Fruit fly (Drosophila melanogaster) whole organism, embryonic: ENCODE measurements around the gene CG14647.
A peak's percentile ranks its signal among the peaks of the same experiment; 100 is the strongest.

Source experiments
- Antp ChIP-seq: fragments of 200-800 bp; sonication (Bioruptor generic); optimal IDR thresholded peaks from 3 replicates; lab custom pipeline; 2016; ENCODE audit warnings: missing biosample characterization, missing genetic modification characterization
- Bdp1 ChIP-seq: fragments of 200-800 bp; sonication (Bioruptor generic); optimal IDR thresholded peaks from 3 replicates; lab custom pipeline; 2016; ENCODE audit warnings: missing biosample characterization, missing genetic modification characterization
- CG11093 ChIP-seq: fragments of 200-800 bp; sonication (Bioruptor generic); IDR thresholded peaks from 3 replicates; pipeline ENCODE4 v1.3.6; 2022; ENCODE audit warnings: missing biosample characterization, missing genetic modification characterization
- CG11504 ChIP-seq: fragments of 200-800 bp; sonication (Bioruptor generic); optimal IDR thresholded peaks from 3 replicates; lab custom pipeline; 2019; ENCODE audit warnings: missing biosample characterization, mild to moderate bottlenecking, missing genetic modification characterization, moderate library complexity
- CG11695 ChIP-seq: fragments of 200-800 bp; sonication (Bioruptor generic); IDR thresholded peaks from 3 replicates; pipeline ENCODE4 v1.3.6; 2022; ENCODE audit warnings: missing biosample characterization, missing genetic modification characterization
- CG13123 ChIP-seq: fragments of 200-800 bp; sonication (Bioruptor generic); optimal IDR thresholded peaks from 2 replicates; lab custom pipeline; 2016; ENCODE audit warnings: missing biosample characterization, missing genetic modification characterization
- CG14860 ChIP-seq: fragments of 200-800 bp; sonication (Bioruptor generic); IDR thresholded peaks from 3 replicates; pipeline ENCODE4 v1.3.6; 2022; ENCODE audit warnings: missing biosample characterization, missing genetic modification characterization; ENCODE audit not compliant: partially characterized antibody
- CG15514 ChIP-seq: fragments of 200-800 bp; sonication (Bioruptor generic); optimal IDR thresholded peaks from 3 replicates; lab custom pipeline; 2017; ENCODE audit warnings: missing biosample characterization, missing genetic modification characterization, mild to moderate bottlenecking, moderate library complexity, missing genetic modification reagents
- CG2120 ChIP-seq: fragments of 200-800 bp; sonication (Bioruptor generic); optimal IDR thresholded peaks from 3 replicates; lab custom pipeline; 2016; ENCODE audit warnings: missing biosample characterization, missing genetic modification characterization
- CG2129 ChIP-seq: fragments of 200-800 bp; sonication (Bioruptor generic); IDR thresholded peaks from 2 replicates; pipeline ENCODE4 v1.3.6; 2022; ENCODE audit warnings: missing biosample characterization, missing genetic modification characterization; ENCODE audit not compliant: partially characterized antibody
- CG30431 ChIP-seq: fragments of 200-800 bp; sonication (Bioruptor generic); optimal IDR thresholded peaks from 2 replicates; lab custom pipeline; 2017; ENCODE audit warnings: missing biosample characterization, missing genetic modification characterization
- CG32772 ChIP-seq: fragments of 200-800 bp; sonication (Bioruptor generic); IDR thresholded peaks from 2 replicates; pipeline ENCODE4 v1.3.6; 2022; ENCODE audit warnings: missing biosample characterization, missing genetic modification characterization
- CG3407 ChIP-seq: fragments of 200-800 bp; sonication (Bioruptor generic); optimal IDR thresholded peaks from 2 replicates; lab custom pipeline; 2018; ENCODE audit warnings: missing biosample characterization, mild to moderate bottlenecking, missing genetic modification characterization
- CG4328 ChIP-seq: fragments of 200-800 bp; sonication (Bioruptor generic); optimal IDR thresholded peaks from 3 replicates; lab custom pipeline; 2017; ENCODE audit warnings: missing biosample characterization, missing genetic modification reagents, missing genetic modification characterization
- CG4360 ChIP-seq: fragments of 200-800 bp; sonication (Bioruptor generic); IDR thresholded peaks from 2 replicates; pipeline ENCODE4 v1.3.6; 2022; ENCODE audit warnings: missing biosample characterization, missing genetic modification characterization
- CG4404 ChIP-seq: fragments of 200-800 bp; sonication (Bioruptor generic); IDR thresholded peaks from 2 replicates; pipeline ENCODE4 v1.3.6; 2022; ENCODE audit warnings: missing biosample characterization, missing genetic modification characterization
- CG5180 ChIP-seq: fragments of 200-800 bp; sonication (Bioruptor generic); optimal IDR thresholded peaks from 3 replicates; lab custom pipeline; 2017; ENCODE audit warnings: missing biosample characterization, missing genetic modification characterization, mild to moderate bottlenecking, moderate library complexity, missing genetic modification reagents
- CG5953 ChIP-seq: fragments of 200-800 bp; sonication (Bioruptor generic); IDR thresholded peaks from 2 replicates; pipeline ENCODE4 v1.3.6; 2022; ENCODE audit warnings: missing biosample characterization, missing genetic modification characterization
- CG7372 ChIP-seq: fragments of 200-800 bp; sonication (Bioruptor generic); IDR thresholded peaks from 2 replicates; pipeline ENCODE4 v1.3.6; 2022; ENCODE audit warnings: missing biosample characterization, missing genetic modification characterization
- CG8089 ChIP-seq: fragments of 200-800 bp; sonication (Bioruptor generic); optimal IDR thresholded peaks from 3 replicates; lab custom pipeline; 2016; ENCODE audit warnings: missing biosample characterization, missing genetic modification characterization
- CG8924 ChIP-seq: fragments of 200-800 bp; optimal IDR thresholded peaks from 3 replicates; lab custom pipeline; 2019; ENCODE audit warnings: missing biosample characterization, mild to moderate bottlenecking, missing genetic modification characterization, moderate library complexity
- CG9817 ChIP-seq: fragments of 200-800 bp; sonication (Bioruptor generic); optimal IDR thresholded peaks from 2 replicates; lab custom pipeline; 2018; ENCODE audit warnings: missing biosample characterization, mild to moderate bottlenecking, missing genetic modification characterization, moderate library complexity
- Dll ChIP-seq: fragments of 200-800 bp; sonication (Bioruptor generic); IDR thresholded peaks from 4 replicates; pipeline ENCODE4 v1.3.6; 2022; ENCODE audit warnings: missing biosample characterization, missing genetic modification characterization; ENCODE audit not compliant: partially characterized antibody
- E2f2 ChIP-seq: fragments of 200-800 bp; sonication (Bioruptor generic); IDR thresholded peaks from 2 replicates; pipeline ENCODE4 v1.3.6; 2022; ENCODE audit warnings: missing biosample characterization, missing genetic modification characterization
- Fer3 ChIP-seq: fragments of 200-800 bp; sonication (Bioruptor generic); optimal IDR thresholded peaks from 2 replicates; lab custom pipeline; 2018; ENCODE audit warnings: missing biosample characterization, mild to moderate bottlenecking, missing genetic modification characterization, moderate library complexity
- HLH54F ChIP-seq: fragments of 200-800 bp; sonication (Bioruptor generic); optimal IDR thresholded peaks from 3 replicates; lab custom pipeline; 2016; ENCODE audit warnings: missing biosample characterization, missing genetic modification characterization
- MBD-R2 ChIP-seq: fragments of 200-800 bp; sonication (Bioruptor generic); IDR thresholded peaks from 2 replicates; pipeline ENCODE4 v1.3.6; 2022; ENCODE audit warnings: missing biosample characterization, missing genetic modification characterization
- Mes4 ChIP-seq: fragments of 200-800 bp; sonication (Bioruptor generic); optimal IDR thresholded peaks from 2 replicates; lab custom pipeline; 2016; ENCODE audit warnings: missing biosample characterization, missing genetic modification characterization
- Poxn ChIP-seq: fragments of 200-800 bp; sonication (Bioruptor generic); IDR thresholded peaks from 2 replicates; pipeline ENCODE4 v1.3.6; 2022; ENCODE audit warnings: missing biosample characterization, missing genetic modification characterization
- Six4 ChIP-seq: fragments of 200-800 bp; sonication (Bioruptor generic); optimal IDR thresholded peaks from 2 replicates; lab custom pipeline; 2016; ENCODE audit warnings: missing biosample characterization, missing genetic modification characterization
- Usf ChIP-seq: fragments of 200-800 bp; sonication (Bioruptor generic); optimal IDR thresholded peaks from 2 replicates; lab custom pipeline; 2017; ENCODE audit warnings: missing genotype, missing biosample characterization, missing genetic modification characterization
- ato ChIP-seq: fragments of 200-800 bp; sonication (Bioruptor generic); IDR thresholded peaks from 2 replicates; pipeline ENCODE4 v1.3.6; 2022; ENCODE audit warnings: missing biosample characterization, missing genetic modification characterization; ENCODE audit not compliant: partially characterized antibody
- btn ChIP-seq: fragments of 200-800 bp; sonication (Bioruptor generic); optimal IDR thresholded peaks from 2 replicates; lab custom pipeline; 2016; ENCODE audit warnings: missing biosample characterization, missing genetic modification characterization
- cg ChIP-seq: fragments of 200-800 bp; sonication (Bioruptor generic); optimal IDR thresholded peaks from 3 replicates; lab custom pipeline; 2019; ENCODE audit warnings: missing biosample characterization, mild to moderate bottlenecking, missing genetic modification characterization, moderate library complexity
- dimm ChIP-seq: fragments of 200-800 bp; sonication (Bioruptor generic); IDR thresholded peaks from 2 replicates; pipeline ENCODE4 v1.3.6; 2022; ENCODE audit warnings: missing biosample characterization, missing genetic modification characterization
- dm ChIP-seq: fragments of 200-800 bp; sonication (Bioruptor generic); optimal IDR thresholded peaks from 3 replicates; lab custom pipeline; 2016; ENCODE audit warnings: missing biosample characterization, missing genetic modification characterization
- exex ChIP-seq: fragments of 200-800 bp; sonication (Bioruptor generic); optimal IDR thresholded peaks from 4 replicates; lab custom pipeline; 2018; ENCODE audit warnings: missing biosample characterization, mild to moderate bottlenecking, missing genetic modification characterization, moderate library complexity
- grau ChIP-seq: fragments of 200-800 bp; optimal IDR thresholded peaks from 3 replicates; lab custom pipeline; 2019; ENCODE audit warnings: missing biosample characterization, mild to moderate bottlenecking, missing genetic modification characterization, moderate library complexity
- lilli ChIP-seq: fragments of 200-800 bp; sonication (Bioruptor generic); optimal IDR thresholded peaks from 3 replicates; lab custom pipeline; 2016; ENCODE audit warnings: missing biosample characterization, missing genetic modification characterization
- pnt ChIP-seq: fragments of 200-800 bp; sonication (Bioruptor generic); optimal IDR thresholded peaks from 3 replicates; lab custom pipeline; 2016; ENCODE audit warnings: missing biosample characterization, missing genetic modification characterization
- psq ChIP-seq: fragments of 200-800 bp; sonication (Bioruptor generic); optimal IDR thresholded peaks from 2 replicates; lab custom pipeline; 2017; ENCODE audit warnings: missing biosample characterization, missing genetic modification characterization
- pum ChIP-seq: fragments of 200-800 bp; sonication (Bioruptor generic); optimal IDR thresholded peaks from 2 replicates; lab custom pipeline; 2016; ENCODE audit warnings: missing biosample characterization, missing genetic modification characterization
- repo ChIP-seq: fragments of 200-800 bp; sonication (Bioruptor generic); optimal IDR thresholded peaks from 2 replicates; lab custom pipeline; 2016; ENCODE audit warnings: missing biosample characterization, missing genetic modification characterization
- slbo ChIP-seq: fragments of 200-800 bp; sonication (Bioruptor generic); IDR thresholded peaks from 2 replicates; pipeline ENCODE4 v1.3.6; 2022; ENCODE audit warnings: missing biosample characterization, missing genetic modification characterization
- sr ChIP-seq: fragments of 200-800 bp; sonication (Bioruptor generic); IDR thresholded peaks from 3 replicates; pipeline ENCODE4 v1.3.6; 2022; ENCODE audit warnings: missing biosample characterization, missing genetic modification characterization
- stc ChIP-seq: fragments of 200-800 bp; sonication (Bioruptor generic); IDR thresholded peaks from 2 replicates; pipeline ENCODE4 v1.3.6; 2022; ENCODE audit warnings: missing biosample characterization, missing genetic modification characterization
- tin ChIP-seq: fragments of 200-800 bp; sonication (Bioruptor generic); optimal IDR thresholded peaks from 3 replicates; lab custom pipeline; 2016; ENCODE audit warnings: missing biosample characterization, missing genetic modification characterization
- trem ChIP-seq: fragments of 200-800 bp; optimal IDR thresholded peaks from 3 replicates; lab custom pipeline; 2019; ENCODE audit warnings: missing biosample characterization, mild to moderate bottlenecking, missing genetic modification characterization, moderate library complexity
- unc-4 ChIP-seq: fragments of 200-800 bp; sonication (Bioruptor generic); IDR thresholded peaks from 2 replicates; pipeline ENCODE4 v1.3.6; 2022; ENCODE audit warnings: missing biosample characterization, missing genetic modification characterization; ENCODE audit not compliant: partially characterized antibody
- unpg ChIP-seq: fragments of 200-800 bp; sonication (Bioruptor generic); optimal IDR thresholded peaks from 3 replicates; lab custom pipeline; 2018; ENCODE audit warnings: missing biosample characterization, mild to moderate bottlenecking, missing genetic modification characterization, moderate library complexity

The CG14647 gene

dm6 chr3R:4433441-4434077, 33.2 kb downstream of the CG14647 start, which contains the start of the genes eIF3a and CG1074 (continued):
- TF ChIP-seq CG11504 (tag; lab: Kevin White, UChicago) = no peak
- TF ChIP-seq slbo (GFP tag; lab: Robert Waterston, UW) = peak; percentile 74
- peak; percentile 64 for TF ChIP-seq grau (tag; lab: Kevin White, UChicago)
- TF ChIP-seq Fer3 = peak; percentile 64
- peak; percentile 64 for TF ChIP-seq tin
- TF ChIP-seq exex = no peak
- TF ChIP-seq CG8089 (GFP tag; lab: Kevin White, UChicago) = peak; percentile 73
- TF ChIP-seq Dll (GFP tag; lab: Robert Waterston, UW) = peak; percentile 91
- peak; percentile 51 for TF ChIP-seq CG4328 (GFP tag; lab: Kevin White, UChicago)
- TF ChIP-seq CG11695 = 0 out of 3 replicates have a peak, but pooled peaks have one; percentile 33
- peak; percentile 50 for TF ChIP-seq CG3407 (GFP tag; lab: Kevin White, UChicago)
- peak; percentile 13 for TF ChIP-seq psq (GFP tag; lab: Kevin White, UChicago)
- peak; percentile 26; the same call in 1 of the 2 replicates for TF ChIP-seq CG4404
- TF ChIP-seq CG32772 = 0 out of 2 replicates have a peak, but pooled peaks have one; percentile 31
- no peak for TF ChIP-seq CG5953
- TF ChIP-seq unpg (GFP tag; lab: Kevin White, UChicago) = no peak
- 0 out of 3 replicates have a peak, but pooled peaks have one; percentile 8 for TF ChIP-seq CG11093 (GFP tag; lab: Robert Waterston, UW)
- no peak for TF ChIP-seq CG4360 (GFP tag; lab: Robert Waterston, UW)
- no peak for TF ChIP-seq Six4 (GFP tag; lab: Kevin White, UChicago)
- peak; percentile 52 for TF ChIP-seq Antp (GFP tag; lab: Kevin White, UChicago)
- peak; percentile 96 for TF ChIP-seq MBD-R2 (GFP tag; lab: Robert Waterston, UW)
- peak; percentile 91 for TF ChIP-seq CG15514 (GFP tag; lab: Kevin White, UChicago)
- TF ChIP-seq Usf (GFP tag; lab: Kevin White, UChicago) = no peak
- peak; percentile 96 for TF ChIP-seq unc-4 (GFP tag; lab: Robert Waterston, UW)
- peak; percentile 79 for TF ChIP-seq lilli
- TF ChIP-seq dm (GFP tag; lab: Kevin White, UChicago) = peak; percentile 99
- TF ChIP-seq CG8924 (tag; lab: Kevin White, UChicago) = peak; percentile 83
- peak; percentile 55; the same call in 1 of the 2 replicates for TF ChIP-seq stc (GFP tag; lab: Robert Waterston, UW)
- no peak for TF ChIP-seq Poxn (GFP tag; lab: Robert Waterston, UW)
- peak; percentile 22 for TF ChIP-seq btn
- peak; percentile 50 for TF ChIP-seq Bdp1 (GFP tag; lab: Kevin White, UChicago)
- TF ChIP-seq dimm (GFP tag; lab: Robert Waterston, UW) = 0 out of 2 replicates have a peak, but pooled peaks have one; percentile 19
- TF ChIP-seq ato (GFP tag; lab: Robert Waterston, UW) = peak; percentile 98
- peak; percentile 66 for TF ChIP-seq E2f2 (GFP tag; lab: Robert Waterston, UW)
- TF ChIP-seq repo (GFP tag; lab: Kevin White, UChicago) = peak; percentile 62
- TF ChIP-seq pum (GFP tag; lab: Kevin White, UChicago) = peak; percentile 56
- peak; percentile 60 for TF ChIP-seq CG7372 (GFP tag; lab: Robert Waterston, UW)
- peak; percentile 60 for TF ChIP-seq Mes4 (GFP tag; lab: Kevin White, UChicago)
- peak; percentile 69; the same call in 2 of the 3 replicates for TF ChIP-seq sr
- peak; percentile 16 for TF ChIP-seq CG13123 (GFP tag; lab: Kevin White, UChicago)
- peak; percentile 9 for TF ChIP-seq cg
- no peak for TF ChIP-seq CG30431 (GFP tag; lab: Kevin White, UChicago)
- no peak for TF ChIP-seq CG5180 (GFP tag; lab: Kevin White, UChicago)
- TF ChIP-seq HLH54F (GFP tag; lab: Kevin White, UChicago) = peak; percentile 61
- no peak for TF ChIP-seq pnt (GFP tag; lab: Kevin White, UChicago)
- TF ChIP-seq CG9817 (tag; lab: Kevin White, UChicago) = peak; percentile 51
- peak; percentile 97 for TF ChIP-seq CG14860 (GFP tag; lab: Robert Waterston, UW)
- peak; percentile 83 for TF ChIP-seq CG2129 (GFP tag; lab: Robert Waterston, UW)
- peak; percentile 83 for TF ChIP-seq trem (tag; lab: Kevin White, UChicago)
- TF ChIP-seq CG2120 (GFP tag; lab: Kevin White, UChicago) = peak; percentile 73
